Worm (Caenorhabditis elegans) whole organism, L4/young adult: ENCODE results near the gene T25C12.3.

Experiments used
- W03F9.2 ChIP-seq: fragments of 150-350 bp; optimal IDR thresholded peaks from 2 replicates; lab custom pipeline; 2014; ENCODE audit warnings: missing biosample characterization, missing genetic modification characterization
- dao-5 ChIP-seq: sonication (generic microtip); optimal IDR thresholded peaks from 2 replicates; lab custom pipeline; 2016; ENCODE audit warnings: missing genotype, missing genetic modification characterization, moderate library complexity, missing compliant biosample characterization
- him-1 ChIP-seq: sonication (generic microtip); optimal IDR thresholded peaks from 2 replicates; lab custom pipeline; 2016; ENCODE audit warnings: missing genotype, missing genetic modification reagents, missing genetic modification characterization, missing compliant biosample characterization

The T25C12.3 gene

ce11 chrX:11517433-11517832 lies 17.6 kb upstream of the T25C12.3 start:
- no peak for TF ChIP-seq dao-5
- no peak for TF ChIP-seq him-1
- TF ChIP-seq W03F9.2 (tag; lab: Kevin White, UChicago): no peak

ce11 chrX:11515381-11515780 lies 15.6 kb upstream of the T25C12.3 start:
- TF ChIP-seq him-1 (no peak), W03F9.2 (tag; lab: Kevin White, UChicago) (no peak), dao-5 (no peak)

ce11 chrX:11511231-11511630 lies 11.4 kb upstream of the T25C12.3 start, which contains the start of gene ccdc-149:
Gene ccdc-149, minus strand, starts transcription at chrX:11511451.
- TF ChIP-seq dao-5 (no peak), W03F9.2 (tag; lab: Kevin White, UChicago) (no peak), him-1 (no peak)

DNA sequence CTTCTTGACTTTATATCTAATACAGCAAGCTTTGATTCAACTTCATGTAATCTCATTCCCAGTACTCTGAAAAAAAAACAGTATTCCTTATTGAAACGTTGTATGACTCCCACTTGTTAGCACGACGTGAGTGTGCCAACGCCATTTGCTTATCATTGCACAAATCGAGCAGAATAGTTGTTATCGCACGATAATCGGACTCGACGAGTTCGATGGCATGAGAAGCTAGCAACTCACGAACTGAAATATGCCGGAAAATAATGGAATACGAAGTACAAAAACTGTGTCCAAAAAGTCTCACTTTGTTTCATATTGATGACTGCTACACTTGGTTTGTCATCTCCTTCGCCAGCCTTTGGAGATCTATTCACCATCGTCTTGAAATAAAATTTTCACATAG lies 9.7 kb upstream of the T25C12.3 start:
- TF ChIP-seq dao-5 (no peak), him-1 (no peak), W03F9.2 (tag; lab: Kevin White, UChicago) (no peak)

- TF ChIP-seq him-1 (no peak), dao-5 (no peak)
These were observed 8.0 kb upstream of the T25C12.3 start for ce11 chrX:11507836-11508235.

DNA sequence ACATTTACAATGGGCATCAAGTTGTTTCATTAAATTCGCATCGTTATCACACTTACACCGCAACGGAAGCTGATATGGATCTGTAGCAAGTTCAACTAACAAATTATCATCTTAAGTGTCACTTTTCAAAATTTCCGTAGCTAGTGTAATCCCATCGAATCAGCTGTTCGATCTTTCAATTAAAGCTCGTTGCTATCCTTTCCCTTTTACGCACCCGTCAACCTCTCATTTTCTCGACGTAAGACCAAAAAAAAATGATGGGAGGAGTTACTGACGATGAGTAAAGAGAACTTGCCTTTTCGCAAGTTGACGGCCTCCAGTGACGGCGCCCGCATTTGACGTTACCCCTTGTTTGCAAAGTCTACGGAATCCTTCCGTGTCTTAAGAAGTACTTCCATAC lies 2.2 kb upstream of the T25C12.3 start, which contains the start of gene F29G6.1:
Gene F29G6.1, plus strand, starts transcription at position 301 of the 400 bp plus-strand sequence.
- no peak for TF ChIP-seq dao-5
- no peak for TF ChIP-seq him-1
- no peak for TF ChIP-seq W03F9.2 (tag; lab: Kevin White, UChicago)

DNA sequence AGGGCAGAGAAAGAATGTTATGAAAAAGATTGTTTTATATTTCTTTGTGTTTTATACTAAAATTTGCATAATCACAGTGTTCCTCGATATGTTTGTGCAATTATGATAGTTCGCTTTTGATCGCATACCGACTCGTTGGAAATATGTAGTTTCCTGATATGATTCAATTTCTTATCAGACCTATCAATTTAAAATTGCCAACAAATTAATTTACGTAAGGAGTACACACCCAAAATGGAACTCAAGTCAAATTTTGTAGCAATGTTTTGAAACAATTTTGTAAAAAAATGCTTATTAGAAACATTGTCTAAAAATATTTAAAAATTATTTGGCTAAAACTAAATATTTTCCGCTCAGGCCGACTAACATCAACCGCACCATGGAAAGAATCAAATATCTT lies 790 bp upstream of the T25C12.3 start:
- TF ChIP-seq W03F9.2 (tag; lab: Kevin White, UChicago): no peak
- no peak for TF ChIP-seq dao-5
- TF ChIP-seq him-1: no peak

DNA sequence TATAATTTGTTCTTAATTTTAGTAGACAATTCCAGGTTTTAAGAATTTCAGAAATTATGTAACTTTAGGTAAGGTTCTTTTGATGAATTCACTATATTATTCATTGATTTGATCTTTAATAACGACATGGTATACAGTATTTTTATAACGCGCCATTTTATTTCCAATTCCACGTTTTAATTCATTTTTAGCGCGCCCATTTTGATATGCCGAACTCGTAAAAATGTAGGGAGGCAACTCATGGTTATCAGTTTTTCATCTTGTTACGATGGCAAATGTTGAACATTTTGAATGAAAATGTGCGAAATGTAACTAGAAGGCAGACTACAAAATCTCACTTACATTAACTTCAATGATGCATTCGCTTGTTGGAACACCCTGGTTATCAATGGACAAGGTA lies 928 bp downstream of the T25C12.3 start:
- TF ChIP-seq W03F9.2 (tag; lab: Kevin White, UChicago): no peak
- TF ChIP-seq dao-5: no peak
- no peak for TF ChIP-seq him-1

DNA sequence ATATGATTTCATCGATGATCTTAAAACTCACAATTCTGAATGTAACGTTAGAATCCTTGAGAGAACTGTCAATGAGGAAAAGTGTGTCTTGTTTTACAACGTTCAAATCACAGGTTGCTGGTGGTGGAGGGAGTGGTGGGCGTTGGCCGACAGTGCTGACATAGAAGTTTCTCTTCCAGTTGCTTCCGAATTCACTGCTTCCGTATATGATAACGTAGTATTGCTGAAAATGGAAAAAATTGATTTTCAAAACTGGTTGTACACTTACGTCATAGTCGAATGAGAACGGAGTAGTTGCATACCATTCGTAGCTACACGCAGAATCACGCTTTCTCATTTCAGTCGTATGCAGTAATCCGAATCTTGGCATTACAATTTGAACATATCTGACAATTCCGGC lies 8.0 kb downstream of the T25C12.3 start:
- TF ChIP-seq dao-5 (no peak), W03F9.2 (tag; lab: Kevin White, UChicago) (no peak), him-1 (no peak)

DNA sequence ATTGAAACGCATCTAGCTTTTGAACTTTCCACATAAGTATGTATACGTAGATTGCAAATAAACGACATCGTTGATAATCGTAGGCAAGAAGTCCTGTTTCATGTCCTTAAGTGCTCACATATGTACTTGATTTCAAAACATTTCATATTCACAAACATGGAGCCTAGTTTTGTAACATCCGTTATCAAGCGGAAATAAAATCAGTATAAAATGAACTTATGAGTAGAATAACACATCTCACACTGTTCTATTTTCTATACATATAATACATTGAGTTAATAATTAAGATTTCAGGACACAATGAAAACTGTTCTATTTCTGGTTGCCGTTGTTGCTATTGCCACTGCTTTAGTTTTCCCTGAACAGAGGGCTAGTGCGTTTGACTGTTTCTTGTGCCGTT lies 10.0 kb downstream of the T25C12.3 start, which contains the start of gene spp-21:
Gene spp-21, plus strand, starts transcription at position 301 of the 400 bp plus-strand sequence.
- TF ChIP-seq him-1 (no peak), dao-5 (no peak), W03F9.2 (tag; lab: Kevin White, UChicago) (no peak)

DNA sequence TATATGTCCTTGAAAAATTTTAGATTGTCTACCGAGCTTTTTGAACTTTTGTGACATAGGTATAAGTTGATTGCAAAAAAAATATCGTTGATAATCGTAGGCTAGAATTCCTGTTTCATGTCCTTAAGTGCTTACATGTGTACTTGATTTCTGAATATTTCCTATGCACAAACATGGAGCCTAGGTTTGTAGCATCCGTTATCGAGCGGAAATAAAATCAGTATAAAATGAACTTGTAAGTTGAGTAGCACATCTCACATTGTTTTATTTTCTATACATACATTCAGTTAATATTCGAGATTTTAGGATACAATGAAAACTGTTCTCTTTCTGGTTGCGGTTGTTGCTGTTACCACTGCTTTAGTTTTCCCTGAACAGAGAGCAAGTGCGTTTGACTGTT lies 12.3 kb downstream of the T25C12.3 start, which contains the start of gene spp-9:
Gene spp-9, plus strand, starts transcription at position 301 of the 400 bp plus-strand sequence.
- TF ChIP-seq dao-5: no peak
- TF ChIP-seq W03F9.2 (tag; lab: Kevin White, UChicago): no peak
- no peak for TF ChIP-seq him-1

DNA sequence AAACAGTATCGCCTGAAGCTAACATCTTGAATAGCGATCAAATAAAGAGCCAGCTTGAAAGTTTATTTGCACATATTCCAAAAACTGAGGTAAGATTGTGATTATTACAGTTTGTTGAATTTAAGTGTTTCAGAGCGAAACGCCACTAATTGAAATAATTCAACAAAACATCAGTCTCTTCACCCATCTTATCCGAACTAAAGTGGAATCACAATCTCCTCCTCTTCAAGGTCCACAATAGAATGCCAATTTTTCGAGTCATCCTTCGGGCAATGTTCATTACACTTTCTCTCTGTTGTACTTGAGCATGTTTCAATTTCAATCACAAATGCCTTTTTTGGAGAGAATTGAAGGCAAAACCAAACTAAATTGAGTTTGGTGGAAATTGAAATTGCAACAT lies 15.8 kb downstream of the T25C12.3 start:
- TF ChIP-seq dao-5 (no peak), him-1 (no peak), W03F9.2 (tag; lab: Kevin White, UChicago) (no peak)

- TF ChIP-seq him-1 (no peak), W03F9.2 (tag; lab: Kevin White, UChicago) (no peak), dao-5 (no peak)
These were observed 17.2 kb downstream of the T25C12.3 start for ce11 chrX:11482637-11483036.

DNA sequence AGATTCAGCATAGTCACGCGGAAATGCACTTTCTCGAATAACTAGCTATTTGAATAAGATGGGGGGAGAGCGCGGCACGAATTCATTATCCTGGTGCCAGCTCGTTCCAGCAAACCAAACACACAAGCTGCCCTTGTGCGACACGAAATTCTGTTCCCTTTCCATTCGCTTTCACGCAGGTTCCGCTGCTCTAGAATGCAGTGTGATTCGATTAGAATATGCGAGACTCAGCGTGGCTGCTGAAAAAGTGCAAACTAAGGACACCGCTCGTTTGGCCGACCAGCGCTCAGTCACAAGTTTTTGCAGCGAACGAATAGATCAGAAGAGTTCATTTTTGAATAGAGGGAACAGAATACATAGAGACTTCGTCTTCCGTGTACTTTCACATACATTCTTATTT lies 17.7 kb downstream of the T25C12.3 start:
- no peak for TF ChIP-seq dao-5
- no peak for TF ChIP-seq W03F9.2 (tag; lab: Kevin White, UChicago)
- no peak for TF ChIP-seq him-1

- TF ChIP-seq him-1: no peak
- TF ChIP-seq W03F9.2 (tag; lab: Kevin White, UChicago): no peak
- no peak for TF ChIP-seq dao-5
These were observed 18.0 kb downstream of the T25C12.3 start for ce11 chrX:11481825-11482093.

DNA sequence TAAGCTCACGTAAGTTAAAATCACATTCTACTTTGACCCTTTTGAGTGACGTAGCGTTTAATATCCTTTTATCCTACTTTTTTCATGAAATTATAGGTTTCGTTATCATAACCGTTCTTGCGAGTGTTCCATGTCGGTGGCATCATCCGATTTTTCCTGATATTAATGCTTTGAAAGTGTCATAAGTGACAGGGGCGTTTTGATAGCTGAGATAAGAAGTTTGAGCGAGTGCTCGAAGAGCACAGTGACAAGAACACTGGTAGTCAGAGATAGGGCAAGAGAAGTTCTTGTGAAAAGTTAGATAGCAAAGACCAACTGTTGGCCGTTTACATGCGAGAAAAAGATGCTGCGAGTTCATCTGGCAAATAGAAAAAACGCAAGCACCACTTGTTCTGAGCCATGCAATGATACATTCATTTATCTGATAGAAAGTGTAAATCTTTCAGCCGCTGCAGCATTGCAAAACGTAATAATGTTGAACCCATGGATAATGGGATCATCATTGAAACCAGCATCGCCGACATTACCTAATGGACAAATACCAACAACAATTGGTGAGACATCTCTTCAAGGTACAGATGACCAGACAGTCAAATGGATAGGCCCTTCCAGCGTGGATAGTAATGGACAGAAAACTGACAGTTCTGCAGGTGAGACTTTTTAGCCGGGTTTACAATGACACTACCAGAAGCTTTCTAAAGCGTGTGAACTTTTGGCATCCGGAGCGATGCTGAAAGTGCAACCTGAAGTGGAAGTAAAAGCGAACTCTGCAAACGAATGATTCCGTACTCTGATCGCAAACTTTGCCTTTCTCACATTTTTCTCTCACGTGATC lies 18.6 kb downstream of the T25C12.3 start:
- TF ChIP-seq dao-5: no peak
- TF ChIP-seq him-1: no peak
- TF ChIP-seq W03F9.2 (tag; lab: Kevin White, UChicago): no peak
